Worm (Caenorhabditis elegans) whole organism, L4 larva: Measurements from ENCODE around the gene dct-18.

Experiments
- F26F4.8 ChIP-seq: fragments of 200-800 bp; sonication (Bioruptor generic); conservative IDR thresholded peaks from 2 replicates; pipeline ENCODE4 v1.3.6; 2022; ENCODE audit warnings: missing genetic modification characterization, missing compliant biosample characterization
- F37D6.2 ChIP-seq: sonication (generic microtip); optimal IDR thresholded peaks from 2 replicates; lab custom pipeline; 2016; ENCODE audit warnings: mild to moderate bottlenecking, missing genetic modification characterization, missing compliant biosample characterization
- T26A8.4 ChIP-seq: fragments of 200-800 bp; sonication (Bioruptor generic); IDR thresholded peaks from 2 replicates; pipeline ENCODE4 v1.3.6; 2022; ENCODE audit warnings: missing genetic modification characterization, missing compliant biosample characterization
- Y105C5A.15 ChIP-seq: fragments of 200-800 bp; sonication (Bioruptor generic); IDR thresholded peaks from 2 replicates; pipeline ENCODE4 v1.3.6; 2022; ENCODE audit warnings: missing genetic modification characterization, missing compliant biosample characterization
- Y48G9A.11 ChIP-seq: fragments of 200-800 bp; sonication (Bioruptor generic); IDR thresholded peaks from 2 replicates; pipeline ENCODE4 v1.3.6; 2022; ENCODE audit warnings: missing genetic modification reagents, missing genetic modification characterization, missing compliant biosample characterization
- Y75B8A.6 ChIP-seq: fragments of 200-800 bp; sonication (Bioruptor generic); IDR thresholded peaks from 2 replicates; pipeline ENCODE4 v1.3.6; 2022; ENCODE audit warnings: missing genetic modification reagents, missing genetic modification characterization, missing compliant biosample characterization
- ZK337.2 ChIP-seq: fragments of 200-800 bp; sonication (Bioruptor generic); IDR thresholded peaks from 2 replicates; pipeline ENCODE4 v1.3.6; 2022; ENCODE audit warnings: missing genetic modification reagents, missing genetic modification characterization, missing compliant biosample characterization
- aly-2 ChIP-seq: sonication (generic microtip); optimal IDR thresholded peaks from 2 replicates; lab custom pipeline; 2018; ENCODE audit warnings: missing biosample characterization, missing genetic modification characterization
- attf-4 ChIP-seq: sonication (generic microtip); optimal IDR thresholded peaks from 3 replicates; lab custom pipeline; 2017; ENCODE audit warnings: missing biosample characterization, missing genetic modification characterization
- ceh-44 ChIP-seq: fragments of 200-800 bp; sonication (Bioruptor generic); IDR thresholded peaks from 2 replicates; pipeline ENCODE4 v1.3.6; 2022; ENCODE audit warnings: missing genetic modification reagents, missing genetic modification characterization, missing compliant biosample characterization
- ceh-82 ChIP-seq: sonication (generic microtip); optimal IDR thresholded peaks from 2 replicates; lab custom pipeline; 2017; ENCODE audit warnings: missing biosample characterization, missing genetic modification characterization
- daf-12 ChIP-seq: fragments of 150-350 bp; optimal IDR thresholded peaks from 2 replicates; lab custom pipeline; 2014; ENCODE audit warnings: missing biosample characterization, missing genetic modification reagents, missing genetic modification characterization
- daf-16 ChIP-seq, 3 experiments: sonication (generic microtip); optimal IDR thresholded peaks; 2 replicates each; lab custom pipeline; 2016 to 2017; ENCODE audit warnings: missing genetic modification characterization in 3 of 3, missing genetic modification reagents in 3 of 3, mild to moderate bottlenecking in 2 of 3, missing compliant biosample characterization in 2 of 3, missing biosample characterization in 1 of 3, moderate library complexity in 1 of 3
- dmd-6 ChIP-seq: fragments of 200-800 bp; sonication (Bioruptor generic); IDR thresholded peaks from 2 replicates; pipeline ENCODE4 v1.3.6; 2022; ENCODE audit warnings: missing genetic modification reagents, missing genetic modification characterization, missing compliant biosample characterization
- dmd-8 ChIP-seq: fragments of 200-800 bp; sonication (Bioruptor generic); IDR thresholded peaks from 2 replicates; pipeline ENCODE4 v1.3.6; 2022; ENCODE audit warnings: missing genetic modification characterization, missing compliant biosample characterization
- dmd-9 ChIP-seq: fragments of 200-800 bp; sonication (Bioruptor generic); IDR thresholded peaks from 2 replicates; pipeline ENCODE4 v1.3.6; 2022; ENCODE audit warnings: missing genetic modification reagents, missing genetic modification characterization, missing compliant biosample characterization
- gei-8 ChIP-seq: fragments of 200-800 bp; sonication (Bioruptor generic); optimal IDR thresholded peaks from 2 replicates; lab custom pipeline; 2018; ENCODE audit warnings: mild to moderate bottlenecking, missing genetic modification characterization, missing compliant biosample characterization
- hlh-30 ChIP-seq: sonication (generic microtip); optimal IDR thresholded peaks from 2 replicates; lab custom pipeline; 2017; ENCODE audit warnings: antibody characterized with exemption, mild to moderate bottlenecking, missing genetic modification characterization, missing compliant biosample characterization; ENCODE audit not compliant: insufficient read depth
- lin-29 ChIP-seq: fragments of 200-800 bp; sonication (Bioruptor generic); IDR thresholded peaks from 2 replicates; pipeline ENCODE4 v1.3.6; 2022; ENCODE audit warnings: missing genetic modification reagents, missing genetic modification characterization, missing compliant biosample characterization
- lin-39 ChIP-seq: fragments of 150-350 bp; optimal IDR thresholded peaks from 2 replicates; lab custom pipeline; 2014; ENCODE audit warnings: missing biosample characterization, missing genetic modification reagents, missing genetic modification characterization
- madf-5 ChIP-seq, 2 experiments: fragments of 200-800 bp; sonication (Bioruptor generic); IDR thresholded peaks; 2 replicates each; pipeline ENCODE4 v1.3.6; 2022; ENCODE audit warnings: missing compliant biosample characterization in 2 of 2, missing genetic modification characterization in 2 of 2
- mdl-1 ChIP-seq, 2 experiments: fragments of 150-350 bp in 1 of 2; sonication (generic microtip) in 1 of 2; optimal IDR thresholded peaks; 2 replicates each; lab custom pipeline; 2014 to 2017; ENCODE audit warnings: missing biosample characterization in 2 of 2, missing genetic modification characterization in 2 of 2
- mep-1 ChIP-seq: fragments of 150-350 bp; sonication (generic microtip); optimal IDR thresholded peaks from 3 replicates; lab custom pipeline; 2014; ENCODE audit warnings: missing biosample characterization, missing genetic modification characterization
- mxl-3 ChIP-seq: fragments of 200-800 bp; sonication (Bioruptor generic); optimal IDR thresholded peaks from 2 replicates; lab custom pipeline; 2018; ENCODE audit warnings: mild to moderate bottlenecking, missing genetic modification characterization, missing compliant biosample characterization
- nhr-10 ChIP-seq: fragments of 150-350 bp; optimal IDR thresholded peaks from 2 replicates; lab custom pipeline; 2014; ENCODE audit warnings: missing biosample characterization, missing genetic modification characterization
- nhr-102 ChIP-seq: sonication (generic microtip); optimal IDR thresholded peaks from 2 replicates; lab custom pipeline; 2016; ENCODE audit warnings: mild to moderate bottlenecking, missing genetic modification characterization, moderate library complexity, missing compliant biosample characterization
- nhr-11 ChIP-seq: fragments of 150-350 bp; optimal IDR thresholded peaks from 2 replicates; lab custom pipeline; 2014; ENCODE audit warnings: missing biosample characterization, missing genetic modification characterization
- nhr-111 ChIP-seq: fragments of 200-800 bp; sonication (Bioruptor generic); optimal IDR thresholded peaks from 2 replicates; lab custom pipeline; 2018; ENCODE audit warnings: mild to moderate bottlenecking, missing genetic modification characterization, missing compliant biosample characterization
- nhr-237 ChIP-seq: sonication (generic microtip); optimal IDR thresholded peaks from 2 replicates; lab custom pipeline; 2017; ENCODE audit warnings: missing biosample characterization, missing genetic modification characterization
- nhr-25 ChIP-seq: sonication (generic microtip); optimal IDR thresholded peaks from 2 replicates; lab custom pipeline; 2017; ENCODE audit warnings: missing genetic modification characterization, mild to moderate bottlenecking, missing compliant biosample characterization, antibody characterized with exemption, moderate library complexity, borderline replicate concordance; ENCODE audit not compliant: insufficient read depth
- nhr-28 ChIP-seq: fragments of 150-350 bp; optimal IDR thresholded peaks from 2 replicates; lab custom pipeline; 2014; ENCODE audit warnings: missing biosample characterization, missing genetic modification characterization
- nhr-42 ChIP-seq: fragments of 200-800 bp; sonication (Bioruptor generic); IDR thresholded peaks from 2 replicates; pipeline ENCODE4 v1.3.6; 2022; ENCODE audit warnings: missing genetic modification characterization, missing compliant biosample characterization
- nhr-48 ChIP-seq: sonication (generic microtip); optimal IDR thresholded peaks from 2 replicates; lab custom pipeline; 2016; ENCODE audit warnings: mild to moderate bottlenecking, missing genetic modification characterization, missing compliant biosample characterization
- nhr-6 ChIP-seq: fragments of 150-350 bp; optimal IDR thresholded peaks from 2 replicates; lab custom pipeline; 2014; ENCODE audit warnings: missing biosample characterization, missing genetic modification characterization
- nhr-76 ChIP-seq: fragments of 150-350 bp; optimal IDR thresholded peaks from 2 replicates; lab custom pipeline; 2014; ENCODE audit warnings: missing biosample characterization, missing genetic modification characterization
- pha-4 ChIP-seq, 2 experiments: fragments of 150-350 bp in 1 of 2; fragments of 200-800 bp in 1 of 2; sonication (Bioruptor generic) in 1 of 2; IDR thresholded peaks in 1 of 2; optimal IDR thresholded peaks in 1 of 2; 2 replicates each; pipeline versions ENCODE4 v1.3.6 to Lab custom; 2014 to 2022; ENCODE audit warnings: missing genetic modification characterization in 2 of 2, missing genetic modification reagents in 2 of 2, missing biosample characterization in 1 of 2, missing compliant biosample characterization in 1 of 2
- php-3 ChIP-seq: fragments of 200-800 bp; sonication (Bioruptor generic); IDR thresholded peaks from 2 replicates; pipeline ENCODE4 v1.3.6; 2022; ENCODE audit warnings: missing genetic modification reagents, missing genetic modification characterization, missing compliant biosample characterization
- pqm-1 ChIP-seq: sonication (generic microtip); optimal IDR thresholded peaks from 2 replicates; lab custom pipeline; 2017; ENCODE audit warnings: missing biosample characterization, missing genetic modification characterization
- rbr-2 ChIP-seq: sonication (generic microtip); optimal IDR thresholded peaks from 2 replicates; lab custom pipeline; 2016; ENCODE audit warnings: missing genotype, missing genetic modification characterization, missing compliant biosample characterization
- saeg-2 ChIP-seq: fragments of 200-800 bp; sonication (Bioruptor generic); IDR thresholded peaks from 2 replicates; pipeline ENCODE4 v1.3.6; 2022; ENCODE audit warnings: missing genetic modification reagents, missing genetic modification characterization, missing compliant biosample characterization
- sdz-12 ChIP-seq: fragments of 200-800 bp; sonication (Bioruptor generic); optimal IDR thresholded peaks from 2 replicates; lab custom pipeline; 2018; ENCODE audit warnings: mild to moderate bottlenecking, missing genetic modification characterization, missing compliant biosample characterization
- spr-3 ChIP-seq: fragments of 200-800 bp; sonication (Bioruptor generic); optimal IDR thresholded peaks from 2 replicates; lab custom pipeline; 2018; ENCODE audit warnings: mild to moderate bottlenecking, missing genetic modification characterization, missing compliant biosample characterization
- tra-1 ChIP-seq: fragments of 200-800 bp; sonication (Bioruptor generic); IDR thresholded peaks from 2 replicates; pipeline ENCODE4 v1.3.6; 2022; ENCODE audit warnings: missing genetic modification reagents, missing genetic modification characterization, missing compliant biosample characterization
- unc-62 ChIP-seq, 3 experiments: fragments of 150-350 bp in 1 of 3; sonication (generic microtip); optimal IDR thresholded peaks in 2 of 3; peaks in 1 of 3; 1 replicate in 1 of 3; 2 replicates in 2 of 3; lab custom pipeline; 2014 to 2017; ENCODE audit warnings: missing biosample characterization in 3 of 3, missing genetic modification characterization in 3 of 3, missing genetic modification reagents in 3 of 3, missing genotype in 1 of 3
- zip-11 ChIP-seq: fragments of 200-800 bp; sonication (Bioruptor generic); IDR thresholded peaks from 2 replicates; pipeline ENCODE4 v1.3.6; 2022; ENCODE audit warnings: missing genetic modification characterization, missing compliant biosample characterization
- ztf-11 ChIP-seq: fragments of 150-350 bp; optimal IDR thresholded peaks from 2 replicates; lab custom pipeline; 2014; ENCODE audit warnings: missing biosample characterization, missing genetic modification characterization

The dct-18 gene

DNA sequence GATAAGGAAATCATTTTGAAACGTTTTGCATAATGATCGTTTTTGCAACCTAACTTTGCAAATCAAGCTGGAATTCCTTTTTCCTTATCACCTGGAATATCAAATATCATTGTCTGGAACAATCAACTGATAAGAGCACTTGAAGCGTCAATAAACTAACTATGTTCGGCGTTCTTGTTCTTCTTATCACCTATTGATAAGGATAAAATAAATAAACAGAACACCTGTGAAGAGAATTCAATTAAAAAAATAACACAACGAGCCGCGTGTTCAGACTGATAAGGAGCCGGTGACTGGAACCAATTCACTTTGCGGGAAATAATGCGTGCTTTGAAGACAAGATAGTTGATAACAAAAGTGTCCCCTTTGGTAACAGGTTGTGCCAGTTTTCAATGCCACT, 48.5 kb downstream of the dct-18 start, which contains the start of gene cyd-1 (continued):
- TF ChIP-seq nhr-25, result no peak
- TF ChIP-seq nhr-76 (tag; lab: Kevin White, UChicago), result no peak
- TF ChIP-seq unc-62 (GFP tag; optimal IDR thresholded peaks at IDR 0.05 in 1 of 2; lab: Kevin White, UChicago), result peak; percentile 35 to 48
- no peak for TF ChIP-seq unc-62 (tag; optimal IDR thresholded peaks at IDR 0.05; lab: Kevin White, UChicago)
- TF ChIP-seq T26A8.4 (GFP tag; lab: Robert Waterston, UW), result no peak
- TF ChIP-seq dmd-6, result peak; percentile 76
- TF ChIP-seq daf-16 (GFP tag; optimal IDR thresholded peaks at IDR 0.05; lab: Kevin White, UChicago), result peak in 1 of 2 experiments; percentile 34
- TF ChIP-seq daf-16 (tag; optimal IDR thresholded peaks at IDR 0.05; lab: Kevin White, UChicago), result peak; percentile 97
- TF ChIP-seq nhr-6 (tag; lab: Kevin White, UChicago), result peak; percentile 16
- TF ChIP-seq zip-11 (GFP tag; lab: Robert Waterston, UW), result no peak
- no peak for TF ChIP-seq dmd-8 (GFP tag; lab: Robert Waterston, UW)
- no peak for TF ChIP-seq ztf-11
- peak; percentile 46 for TF ChIP-seq mxl-3
- TF ChIP-seq daf-12, result no peak
- no peak for TF ChIP-seq ZK337.2 (GFP tag; lab: Robert Waterston, UW)
- no peak for TF ChIP-seq nhr-11 (tag; lab: Kevin White, UChicago)
- TF ChIP-seq pha-4 (GFP tag; IDR thresholded peaks at IDR 0.05; lab: Robert Waterston, UW), result peak; percentile 30; the same call in 1 of the 2 replicates
- peak; percentile 86 for TF ChIP-seq pha-4 (tag; optimal IDR thresholded peaks at IDR 0.05; lab: Kevin White, UChicago)
- no peak for TF ChIP-seq nhr-237 (tag; lab: Kevin White, UChicago)
- TF ChIP-seq madf-5 (GFP tag; IDR thresholded peaks at IDR 0.05; lab: Robert Waterston, UW), result no peak
- TF ChIP-seq F26F4.8 (GFP tag; lab: Robert Waterston, UW), result no peak
- TF ChIP-seq Y48G9A.11 (GFP tag; lab: Robert Waterston, UW), result no peak
- TF ChIP-seq nhr-42 (GFP tag; lab: Robert Waterston, UW), result no peak
- no peak for TF ChIP-seq gei-8 (GFP tag; lab: Kevin White, UChicago)
- TF ChIP-seq aly-2, result no peak
- no peak for TF ChIP-seq rbr-2 (tag; lab: Kevin White, UChicago)
- TF ChIP-seq nhr-48 (tag; lab: Kevin White, UChicago), result peak; percentile 43
- TF ChIP-seq mep-1 (tag; lab: Kevin White, UChicago), result peak; percentile 2
- no peak for TF ChIP-seq lin-29 (GFP tag; lab: Robert Waterston, UW)
- TF ChIP-seq pqm-1 (tag; lab: Kevin White, UChicago), result peak; percentile 79
- no peak for TF ChIP-seq attf-4 (tag; lab: Kevin White, UChicago)
- no peak for TF ChIP-seq Y75B8A.6 (GFP tag; lab: Robert Waterston, UW)
- TF ChIP-seq ceh-44 (GFP tag; lab: Robert Waterston, UW), result no peak
- TF ChIP-seq spr-3 (GFP tag; lab: Kevin White, UChicago), result no peak
- no peak for TF ChIP-seq tra-1
- TF ChIP-seq nhr-102 (tag; lab: Kevin White, UChicago), result peak; percentile 69
- no peak for TF ChIP-seq ceh-82 (tag; lab: Kevin White, UChicago)
- TF ChIP-seq nhr-28, result peak; percentile 89
- no peak for TF ChIP-seq lin-39 (tag; lab: Kevin White, UChicago)
- no peak for TF ChIP-seq sdz-12 (GFP tag; lab: Kevin White, UChicago)
- TF ChIP-seq saeg-2 (GFP tag; lab: Robert Waterston, UW), result no peak
- TF ChIP-seq nhr-111, result no peak
- no peak for TF ChIP-seq Y105C5A.15 (GFP tag; lab: Robert Waterston, UW)
- TF ChIP-seq mdl-1 (tag; optimal IDR thresholded peaks at IDR 0.05; lab: Kevin White, UChicago), result peak in 1 of 2 experiments; percentile 58
- peak; percentile 12 for TF ChIP-seq nhr-10 (tag; lab: Kevin White, UChicago)
- TF ChIP-seq dmd-9 (GFP tag; lab: Robert Waterston, UW), result no peak
- no peak for TF ChIP-seq F37D6.2 (tag; lab: Kevin White, UChicago)
- peak; percentile 94 for TF ChIP-seq php-3 (GFP tag; lab: Robert Waterston, UW)
- TF ChIP-seq hlh-30 (tag; lab: Kevin White, UChicago), result peak; percentile 39
- TF ChIP-seq, all 104 proteins: peak for 21
